Worm (Caenorhabditis elegans) whole organism, L1 larva: ENCODE results near the gene R09F10.8.

Experiments used
- ces-1 ChIP-seq: fragments of 150-350 bp; optimal IDR thresholded peaks from 2 replicates; lab custom pipeline; 2014; ENCODE audit warnings: missing biosample characterization, missing genetic modification reagents, missing genetic modification characterization
- nhr-12 ChIP-seq: sonication (generic microtip); optimal IDR thresholded peaks from 2 replicates; lab custom pipeline; 2017; ENCODE audit warnings: missing biosample characterization, missing genetic modification characterization
- nhr-237 ChIP-seq: fragments of 150-350 bp; optimal IDR thresholded peaks from 2 replicates; lab custom pipeline; 2014; ENCODE audit warnings: missing biosample characterization, missing genetic modification characterization
- nhr-90 ChIP-seq: sonication (generic microtip); optimal IDR thresholded peaks from 2 replicates; lab custom pipeline; 2016; ENCODE audit warnings: mild to moderate bottlenecking, missing genetic modification characterization, missing compliant biosample characterization; ENCODE audit not compliant: poor library complexity

- no peak for TF ChIP-seq nhr-90
- no peak for TF ChIP-seq nhr-12 (tag; lab: Kevin White, UChicago)
- TF ChIP-seq nhr-237, result no peak
- no peak for TF ChIP-seq ces-1
These were observed 1.5 kb upstream of the R09F10.8 start, which contains the start of gene F55E10.4 for ce11 chrX:8327800-8328199.
